Worm (Caenorhabditis elegans): Measurements from ENCODE around the gene acs-10.

ce11 chrV:14193451-14193850 is 47.2 kb downstream of the acs-10 start, which contains the start of gene atfs-1:
- TF ChIP-seq flt-1 (GFP tag; IDR thresholded peaks at IDR 0.05), result no peak
- no peak for TF ChIP-seq ref-1 (GFP tag; conservative IDR thresholded peaks at IDR 0.05)
- TF ChIP-seq cog-1 (tag; optimal IDR thresholded peaks at IDR 0.05), result no peak
- TF ChIP-seq med-1 (GFP tag; optimal IDR thresholded peaks at IDR 0.05; ENCODE audit: insufficient read depth), result no peak
